Worm (Caenorhabditis elegans) whole organism, L4/young adult: ENCODE results near the gene W04H10.5.

ENCODE experiments used
- W03F9.2 ChIP-seq: fragments of 150-350 bp; optimal IDR thresholded peaks from 2 replicates; lab custom pipeline; 2014; ENCODE audit warnings: missing biosample characterization, missing genetic modification characterization
- dao-5 ChIP-seq: sonication (generic microtip); optimal IDR thresholded peaks from 2 replicates; lab custom pipeline; 2016; ENCODE audit warnings: missing genotype, missing genetic modification characterization, moderate library complexity, missing compliant biosample characterization

ce11 chrII:584321-584848 lies 21.7 kb upstream of the W04H10.5 start, which contains the start of the genes W08F4.12 and W08F4.13:
- no peak for TF ChIP-seq dao-5
- TF ChIP-seq W03F9.2 (tag; lab: Kevin White, UChicago): no peak
